Fruit fly (Drosophila melanogaster) whole organism, embryonic: Measurements from ENCODE around the gene trio.

Experiments used
- Adf1 ChIP-seq: fragments of 200-800 bp; sonication (Bioruptor generic); IDR thresholded peaks from 2 replicates; pipeline ENCODE4 v1.3.6; 2022; ENCODE audit warnings: missing biosample characterization, missing genetic modification characterization
- BEAF-32 ChIP-seq: fragments of 200-800 bp; sonication (Bioruptor generic); optimal IDR thresholded peaks from 3 replicates; lab custom pipeline; 2017; ENCODE audit warnings: missing biosample characterization, missing genetic modification characterization, mild to moderate bottlenecking, moderate library complexity, missing genetic modification reagents
- Bteb2 ChIP-seq: fragments of 200-800 bp; sonication (Bioruptor generic); optimal IDR thresholded peaks from 2 replicates; lab custom pipeline; 2016; ENCODE audit warnings: missing biosample characterization, missing genetic modification characterization
- CG11398 ChIP-seq: fragments of 200-800 bp; sonication (Bioruptor generic); optimal IDR thresholded peaks from 2 replicates; lab custom pipeline; 2016; ENCODE audit warnings: missing biosample characterization, missing genetic modification characterization
- CG13123 ChIP-seq: fragments of 200-800 bp; sonication (Bioruptor generic); optimal IDR thresholded peaks from 2 replicates; lab custom pipeline; 2016; ENCODE audit warnings: missing biosample characterization, missing genetic modification characterization
- CG15601 ChIP-seq: fragments of 200-800 bp; sonication (Bioruptor generic); optimal IDR thresholded peaks from 3 replicates; lab custom pipeline; 2019; ENCODE audit warnings: missing biosample characterization, mild to moderate bottlenecking, missing genetic modification characterization, moderate library complexity
- CG15696 ChIP-seq: fragments of 200-800 bp; sonication (Bioruptor generic); optimal IDR thresholded peaks from 2 replicates; lab custom pipeline; 2019; ENCODE audit warnings: missing biosample characterization, mild to moderate bottlenecking, missing genetic modification characterization, moderate library complexity
- CG1832 ChIP-seq: fragments of 200-800 bp; sonication (Bioruptor generic); optimal IDR thresholded peaks from 2 replicates; lab custom pipeline; 2017; ENCODE audit warnings: missing biosample characterization, mild to moderate bottlenecking, missing genetic modification characterization, inconsistent platforms
- CG31224 ChIP-seq: fragments of 200-800 bp; sonication (Bioruptor generic); IDR thresholded peaks from 2 replicates; pipeline ENCODE4 v1.3.6; 2022; ENCODE audit warnings: missing biosample characterization, missing genetic modification characterization
- CG31365 ChIP-seq: fragments of 200-800 bp; sonication (Bioruptor generic); optimal IDR thresholded peaks from 2 replicates; lab custom pipeline; 2018; ENCODE audit warnings: missing biosample characterization, mild to moderate bottlenecking, missing genetic modification characterization
- CG4282 ChIP-seq: fragments of 200-800 bp; sonication (Bioruptor generic); optimal IDR thresholded peaks from 2 replicates; lab custom pipeline; 2016; ENCODE audit warnings: missing biosample characterization, missing genetic modification characterization
- CG6254 ChIP-seq: fragments of 200-800 bp; sonication (Bioruptor generic); optimal IDR thresholded peaks from 3 replicates; lab custom pipeline; 2017; ENCODE audit warnings: mild to moderate bottlenecking, missing biosample characterization, missing genetic modification reagents, missing genetic modification characterization
- CG6791 ChIP-seq: fragments of 200-800 bp; sonication (Bioruptor generic); IDR thresholded peaks from 3 replicates; pipeline ENCODE4 v1.3.6; 2022; ENCODE audit warnings: missing biosample characterization, missing genetic modification characterization; ENCODE audit not compliant: partially characterized antibody
- CG9215 ChIP-seq: fragments of 200-800 bp; sonication (Bioruptor generic); IDR thresholded peaks from 2 replicates; pipeline ENCODE4 v1.3.6; 2022; ENCODE audit warnings: missing biosample characterization, missing genetic modification characterization
- CHES-1-like ChIP-seq: fragments of 200-800 bp; sonication (Bioruptor generic); optimal IDR thresholded peaks from 2 replicates; lab custom pipeline; 2016; ENCODE audit warnings: missing biosample characterization, missing genetic modification characterization
- Dad ChIP-seq: fragments of 200-800 bp; sonication (Bioruptor generic); optimal IDR thresholded peaks from 3 replicates; lab custom pipeline; 2016; ENCODE audit warnings: missing biosample characterization, missing genetic modification characterization
- Doc3 ChIP-seq: fragments of 200-800 bp; sonication (Bioruptor generic); IDR thresholded peaks from 3 replicates; pipeline ENCODE4 v1.3.6; 2022; ENCODE audit warnings: missing biosample characterization, missing genetic modification characterization; ENCODE audit not compliant: partially characterized antibody
- Gsc ChIP-seq: fragments of 200-800 bp; sonication (Bioruptor generic); IDR thresholded peaks from 2 replicates; pipeline ENCODE4 v1.3.6; 2022; ENCODE audit warnings: missing biosample characterization, missing genetic modification characterization
- Hand ChIP-seq: fragments of 200-800 bp; sonication (Bioruptor generic); optimal IDR thresholded peaks from 2 replicates; lab custom pipeline; 2017; ENCODE audit warnings: mild to moderate bottlenecking, missing biosample characterization, missing genetic modification reagents, missing genetic modification characterization
- HmgZ ChIP-seq: fragments of 200-800 bp; sonication (Bioruptor generic); optimal IDR thresholded peaks from 2 replicates; lab custom pipeline; 2018; ENCODE audit warnings: missing biosample characterization, mild to moderate bottlenecking, missing genetic modification characterization
- Kr ChIP-seq: fragments of 200-800 bp; sonication (Bioruptor generic); optimal IDR thresholded peaks from 2 replicates; lab custom pipeline; 2017; ENCODE audit warnings: missing biosample characterization, mild to moderate bottlenecking, missing genetic modification characterization
- MBD-R2 ChIP-seq: fragments of 200-800 bp; sonication (Bioruptor generic); IDR thresholded peaks from 2 replicates; pipeline ENCODE4 v1.3.6; 2022; ENCODE audit warnings: missing biosample characterization, missing genetic modification characterization
- Rfx ChIP-seq: fragments of 200-800 bp; sonication (Bioruptor generic); IDR thresholded peaks from 2 replicates; pipeline ENCODE4 v1.3.6; 2022; ENCODE audit warnings: missing biosample characterization, missing genetic modification characterization
- Sin3A ChIP-seq: fragments of >200 bp; optimal IDR thresholded peaks from 2 replicates; lab custom pipeline; 2018
- Sry-β ChIP-seq: fragments of 200-800 bp; sonication (Bioruptor generic); optimal IDR thresholded peaks from 2 replicates; lab custom pipeline; 2018; ENCODE audit warnings: missing biosample characterization, mild to moderate bottlenecking, missing genetic modification characterization, moderate library complexity
- Ssrp ChIP-seq: fragments of 200-800 bp; sonication (Bioruptor generic); optimal IDR thresholded peaks from 2 replicates; lab custom pipeline; 2018; ENCODE audit warnings: missing biosample characterization, mild to moderate bottlenecking, missing genetic modification characterization, moderate library complexity
- ase ChIP-seq: fragments of 200-800 bp; sonication (Bioruptor generic); IDR thresholded peaks from 3 replicates; pipeline ENCODE4 v1.3.6; 2022; ENCODE audit warnings: missing biosample characterization, missing genetic modification characterization
- ash1 ChIP-seq: fragments of 200-800 bp; sonication (Bioruptor generic); optimal IDR thresholded peaks from 2 replicates; lab custom pipeline; 2018; ENCODE audit warnings: missing biosample characterization, mild to moderate bottlenecking, missing genetic modification characterization
- bbx ChIP-seq: fragments of 200-800 bp; sonication (Bioruptor generic); IDR thresholded peaks from 2 replicates; pipeline ENCODE4 v1.3.6; 2022; ENCODE audit warnings: missing biosample characterization, missing genetic modification characterization; ENCODE audit not compliant: partially characterized antibody
- bowl ChIP-seq: fragments of 200-800 bp; sonication (Bioruptor generic); IDR thresholded peaks from 2 replicates; pipeline ENCODE4 v1.3.6; 2022; ENCODE audit warnings: missing biosample characterization, missing genetic modification characterization
- cato ChIP-seq: fragments of 200-800 bp; sonication (Bioruptor generic); optimal IDR thresholded peaks from 2 replicates; lab custom pipeline; 2016; ENCODE audit warnings: missing biosample characterization, missing genetic modification characterization, borderline replicate concordance
- ci ChIP-seq: fragments of 200-800 bp; sonication (Bioruptor generic); IDR thresholded peaks from 3 replicates; pipeline ENCODE4 v1.3.6; 2022; ENCODE audit warnings: missing biosample characterization, missing genetic modification characterization
- da ChIP-seq: fragments of 200-800 bp; sonication (Bioruptor generic); optimal IDR thresholded peaks from 2 replicates; lab custom pipeline; 2016; ENCODE audit warnings: missing biosample characterization, missing genetic modification characterization
- dimm ChIP-seq: fragments of 200-800 bp; sonication (Bioruptor generic); IDR thresholded peaks from 2 replicates; pipeline ENCODE4 v1.3.6; 2022; ENCODE audit warnings: missing biosample characterization, missing genetic modification characterization
- dmrt99B ChIP-seq: fragments of 200-800 bp; sonication (Bioruptor generic); optimal IDR thresholded peaks from 2 replicates; lab custom pipeline; 2018; ENCODE audit warnings: missing biosample characterization, mild to moderate bottlenecking, missing genetic modification characterization, moderate library complexity
- hb ChIP-seq: fragments of 200-800 bp; sonication (Bioruptor generic); IDR thresholded peaks from 3 replicates; pipeline ENCODE4 v1.3.6; 2022; ENCODE audit warnings: missing biosample characterization, missing genetic modification characterization; ENCODE audit not compliant: partially characterized antibody
- her ChIP-seq: fragments of 200-800 bp; sonication (Bioruptor generic); optimal IDR thresholded peaks from 2 replicates; lab custom pipeline; 2016; ENCODE audit warnings: missing biosample characterization, missing genetic modification characterization
- hkb ChIP-seq, 2 experiments: fragments of 200-800 bp in 1 of 2; fragments of >200 bp in 1 of 2; sonication (Bioruptor generic) in 1 of 2; IDR thresholded peaks in 1 of 2; optimal IDR thresholded peaks in 1 of 2; 2 replicates each; pipeline versions ENCODE4 v1.3.6 to Lab custom; 2017 to 2022; ENCODE audit warnings: missing biosample characterization in 1 of 2, missing genetic modification characterization in 1 of 2
- ind ChIP-seq: fragments of 200-800 bp; sonication (Bioruptor generic); optimal IDR thresholded peaks from 3 replicates; lab custom pipeline; 2016; ENCODE audit warnings: missing biosample characterization, missing genetic modification characterization
- jing ChIP-seq: fragments of 200-800 bp; sonication (Bioruptor generic); optimal IDR thresholded peaks from 2 replicates; lab custom pipeline; 2018; ENCODE audit warnings: missing biosample characterization, mild to moderate bottlenecking, missing genetic modification characterization
- klu ChIP-seq: fragments of 200-800 bp; sonication (Bioruptor generic); IDR thresholded peaks from 2 replicates; pipeline ENCODE4 v1.3.6; 2022; ENCODE audit warnings: missing biosample characterization, missing genetic modification characterization
- pho ChIP-seq: fragments of 200-800 bp; sonication (Bioruptor generic); optimal IDR thresholded peaks from 2 replicates; lab custom pipeline; 2016; ENCODE audit warnings: missing biosample characterization, missing genetic modification characterization
- prd ChIP-seq, 3 experiments: fragments of >200 bp in 2 of 3; fragments of 200-800 bp in 1 of 3; sonication (Bioruptor generic) in 1 of 3; optimal IDR thresholded peaks in 2 of 3; IDR thresholded peaks in 1 of 3; 2 replicates in 2 of 3; 3 replicates in 1 of 3; pipeline versions ENCODE4 v1.3.6 to Lab custom; 2017 to 2022; ENCODE audit warnings: missing biosample characterization in 1 of 3, missing genetic modification characterization in 1 of 3
- stc ChIP-seq: fragments of 200-800 bp; sonication (Bioruptor generic); IDR thresholded peaks from 2 replicates; pipeline ENCODE4 v1.3.6; 2022; ENCODE audit warnings: missing biosample characterization, missing genetic modification characterization
- stwl ChIP-seq: fragments of 200-800 bp; sonication (Bioruptor generic); optimal IDR thresholded peaks from 3 replicates; lab custom pipeline; 2018; ENCODE audit warnings: missing biosample characterization, mild to moderate bottlenecking, missing genetic modification characterization, moderate library complexity
- tll ChIP-seq, 2 experiments: fragments of 200-800 bp in 1 of 2; fragments of >200 bp in 1 of 2; sonication (Bioruptor generic) in 1 of 2; optimal IDR thresholded peaks; 2 replicates each; lab custom pipeline; 2017 to 2019; ENCODE audit warnings: missing biosample characterization in 2 of 2, missing genetic modification characterization in 2 of 2, mild to moderate bottlenecking in 1 of 2, moderate library complexity in 1 of 2
- tup ChIP-seq: fragments of 200-800 bp; sonication (Bioruptor generic); optimal IDR thresholded peaks from 2 replicates; lab custom pipeline; 2016; ENCODE audit warnings: missing biosample characterization, mild to moderate bottlenecking, missing genetic modification characterization, moderate library complexity
- wek ChIP-seq: fragments of 200-800 bp; sonication (Bioruptor generic); optimal IDR thresholded peaks from 3 replicates; lab custom pipeline; 2018; ENCODE audit warnings: missing biosample characterization, mild to moderate bottlenecking, missing genetic modification characterization, moderate library complexity

trio gene

dm6 chr3L:1030908-1031545, 3.6 kb downstream of the trio start (continued):
- TF ChIP-seq Sin3A (lab: Kevin White, UChicago) (no peak), CHES-1-like (GFP tag; lab: Kevin White, UChicago) (peak; percentile 34), ase (peak; percentile 60; the same call in 1 of the 3 replicates), hkb (optimal IDR thresholded peaks at IDR 0.05; lab: Kevin White, UChicago) (no peak), hkb (GFP tag; IDR thresholded peaks at IDR 0.05; lab: Robert Waterston, UW) (peak; percentile 35; the same call in 1 of the 2 replicates), CG4282 (no peak), jing (GFP tag; lab: Kevin White, UChicago) (no peak), CG9215 (GFP tag; lab: Robert Waterston, UW) (peak; percentile 8; the same call in 1 of the 2 replicates), CG6791 (no peak), CG11398 (GFP tag; lab: Kevin White, UChicago) (no peak), BEAF-32 (GFP tag; lab: Kevin White, UChicago) (no peak), da (no peak), CG13123 (no peak), dimm (GFP tag; lab: Robert Waterston, UW) (0 out of 2 replicates have a peak, but pooled peaks have one; percentile 3), Ssrp (tag; lab: Kevin White, UChicago) (no peak), CG1832 (no peak), MBD-R2 (GFP tag; lab: Robert Waterston, UW) (peak; percentile 31; the same call in 1 of the 2 replicates), CG15601 (tag; lab: Kevin White, UChicago) (no peak), cato (no peak), hb (GFP tag; lab: Robert Waterston, UW) (no peak), ash1 (GFP tag; lab: Kevin White, UChicago) (no peak), her (GFP tag; lab: Kevin White, UChicago) (peak; percentile 7), CG31224 (peak; percentile 54; the same call in 1 of the 2 replicates), Gsc (GFP tag; lab: Robert Waterston, UW) (no peak), bowl (0 out of 2 replicates have a peak, but pooled peaks have one; percentile 11), Rfx (GFP tag; lab: Robert Waterston, UW) (peak; percentile 68), klu (GFP tag; lab: Robert Waterston, UW) (no peak), CG31365 (tag; lab: Kevin White, UChicago) (no peak), prd (optimal IDR thresholded peaks at IDR 0.05; lab: Kevin White, UChicago) (no peak), prd (GFP tag; IDR thresholded peaks at IDR 0.05; lab: Robert Waterston, UW) (peak; percentile 58; the same call in 2 of the 3 replicates), Doc3 (no peak), CG15696 (tag; lab: Kevin White, UChicago) (no peak), Bteb2 (GFP tag; lab: Kevin White, UChicago) (no peak), wek (GFP tag; lab: Kevin White, UChicago) (no peak), Adf1 (peak; percentile 36), tup (GFP tag; lab: Kevin White, UChicago) (no peak), CG6254 (GFP tag; lab: Kevin White, UChicago) (no peak), dmrt99B (tag; lab: Kevin White, UChicago) (peak; percentile 49), ind (GFP tag; lab: Kevin White, UChicago) (peak; percentile 20), stwl (no peak), Dad (no peak), ci (peak; percentile 79), bbx (GFP tag; lab: Robert Waterston, UW) (no peak), Kr (no peak), Sry-β (GFP tag; lab: Kevin White, UChicago) (no peak), tll (GFP tag; optimal IDR thresholded peaks at IDR 0.05; lab: Kevin White, UChicago) (no peak), stc (GFP tag; lab: Robert Waterston, UW) (no peak), pho (GFP tag; lab: Kevin White, UChicago) (no peak), Hand (no peak), HmgZ (tag; lab: Kevin White, UChicago) (no peak)
